Worm (Caenorhabditis elegans) whole organism, midembryonic: ENCODE measurements around the gene col-127.

Experiments
- cog-1 ChIP-seq: sonication (generic microtip); optimal IDR thresholded peaks from 2 replicates; lab custom pipeline; 2016; ENCODE audit warnings: missing genetic modification characterization, missing compliant biosample characterization
- med-1 ChIP-seq: sonication (generic microtip); optimal IDR thresholded peaks from 2 replicates; lab custom pipeline; 2017; ENCODE audit warnings: missing genetic modification characterization, mild to moderate bottlenecking, missing compliant biosample characterization, antibody characterized with exemption, missing genetic modification reagents; ENCODE audit not compliant: insufficient read depth
- ref-1 ChIP-seq: fragments of 200-800 bp; sonication (Bioruptor generic); conservative IDR thresholded peaks from 2 replicates; pipeline ENCODE4 v1.3.6; 2022; ENCODE audit warnings: missing genetic modification reagents, missing genetic modification characterization, missing compliant biosample characterization
- ztf-23 ChIP-seq: fragments of 200-800 bp; sonication (Bioruptor generic); IDR thresholded peaks from 2 replicates; pipeline ENCODE4 v1.3.6; 2022; ENCODE audit warnings: missing genetic modification reagents, missing genetic modification characterization, missing compliant biosample characterization
- ztf-29 ChIP-seq: fragments of 200-800 bp; sonication (Bioruptor generic); IDR thresholded peaks from 2 replicates; pipeline ENCODE4 v1.3.6; 2022; ENCODE audit warnings: missing genetic modification reagents, missing genetic modification characterization, missing compliant biosample characterization

DNA sequence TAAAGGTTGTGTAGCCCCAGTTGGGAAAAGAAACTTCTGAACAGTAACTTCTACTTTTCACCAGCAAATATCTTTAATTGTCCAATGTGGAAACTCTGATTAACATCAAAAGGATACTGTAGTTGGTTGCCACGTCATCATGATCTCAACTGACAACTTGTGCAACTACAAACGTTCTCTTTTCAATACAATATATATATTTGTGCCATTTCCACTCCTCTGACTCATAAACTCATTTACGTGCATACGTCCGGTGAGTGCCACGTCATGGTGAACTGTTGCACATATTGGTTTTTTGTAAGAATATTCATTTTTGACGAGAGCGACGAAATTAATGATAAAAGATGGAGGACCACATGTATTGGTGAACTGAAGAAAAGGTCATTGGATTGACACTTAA lies 41.8 kb upstream of the col-127 start:
- TF ChIP-seq ztf-23 (GFP tag; lab: Robert Waterston, UW) (no peak), cog-1 (tag; lab: Kevin White, UChicago) (no peak), ref-1 (GFP tag; lab: Robert Waterston, UW) (no peak), ztf-29 (GFP tag; lab: Robert Waterston, UW) (no peak), med-1 (no peak)
